Worm (Caenorhabditis elegans) whole organism, young adult: ENCODE measurements around the gene R11D1.13.

Experiments used
- T07F8.4 ChIP-seq: sonication (generic microtip); optimal IDR thresholded peaks from 2 replicates; lab custom pipeline; 2016; ENCODE audit warnings: mild to moderate bottlenecking, missing genetic modification characterization, moderate library complexity, missing compliant biosample characterization
- T26A5.8 ChIP-seq: sonication (generic microtip); optimal IDR thresholded peaks from 2 replicates; lab custom pipeline; 2016; ENCODE audit warnings: missing genetic modification characterization, missing compliant biosample characterization
- attf-3 ChIP-seq: fragments of 200-800 bp; sonication (Bioruptor generic); conservative IDR thresholded peaks from 2 replicates; pipeline ENCODE4 v1.3.6; 2022; ENCODE audit warnings: missing genetic modification reagents, missing genetic modification characterization, missing compliant biosample characterization
- die-1 ChIP-seq: sonication (generic microtip); optimal IDR thresholded peaks from 2 replicates; lab custom pipeline; 2016; ENCODE audit warnings: missing genotype, mild to moderate bottlenecking, missing genetic modification characterization, missing compliant biosample characterization
- egl-18 ChIP-seq: fragments of 200-800 bp; sonication (Bioruptor generic); IDR thresholded peaks from 2 replicates; pipeline ENCODE4 v1.3.6; 2022; ENCODE audit warnings: missing genetic modification reagents, missing genetic modification characterization, missing compliant biosample characterization
- lag-1 ChIP-seq: fragments of 200-800 bp; sonication (Bioruptor generic); IDR thresholded peaks from 2 replicates; pipeline ENCODE4 v1.3.6; 2022; ENCODE audit warnings: missing genetic modification reagents, missing genetic modification characterization, missing compliant biosample characterization
- lin-35 ChIP-seq, 3 experiments: fragments of 150-350 bp in 2 of 3; sonication (generic microtip) in 1 of 3; optimal IDR thresholded peaks; 2 replicates each; lab custom pipeline; 2014 to 2018; ENCODE audit warnings: missing biosample characterization in 3 of 3, missing genetic modification characterization in 3 of 3, missing genetic modification reagents in 3 of 3
- mcd-1 ChIP-seq: fragments of 200-800 bp; sonication (Bioruptor generic); IDR thresholded peaks from 2 replicates; pipeline ENCODE4 v1.3.6; 2022; ENCODE audit warnings: missing genetic modification reagents, missing genetic modification characterization, missing compliant biosample characterization
- mel-28 ChIP-seq: sonication (generic microtip); optimal IDR thresholded peaks from 2 replicates; lab custom pipeline; 2016; ENCODE audit warnings: borderline replicate concordance, mild to moderate bottlenecking, missing genetic modification characterization, missing compliant biosample characterization
- nfya-2 ChIP-seq: fragments of 200-800 bp; sonication (Bioruptor generic); IDR thresholded peaks from 2 replicates; pipeline ENCODE4 v1.3.6; 2022; ENCODE audit warnings: missing genetic modification reagents, missing genetic modification characterization, missing compliant biosample characterization
- snpc-4 ChIP-seq, 5 experiments: fragments of 150-350 bp in 1 of 5; sonication (generic microtip) in 4 of 5; optimal IDR thresholded peaks; 2 replicates each; lab custom pipeline; 2014 to 2018; ENCODE audit warnings: missing genetic modification characterization in 5 of 5, missing biosample characterization in 3 of 5, antibody characterized with exemption in 2 of 5, mild to moderate bottlenecking in 2 of 5, missing compliant biosample characterization in 2 of 5, missing genotype in 2 of 5, moderate library complexity in 2 of 5, missing genetic modification reagents in 1 of 5

R11D1.13 gene

DNA sequence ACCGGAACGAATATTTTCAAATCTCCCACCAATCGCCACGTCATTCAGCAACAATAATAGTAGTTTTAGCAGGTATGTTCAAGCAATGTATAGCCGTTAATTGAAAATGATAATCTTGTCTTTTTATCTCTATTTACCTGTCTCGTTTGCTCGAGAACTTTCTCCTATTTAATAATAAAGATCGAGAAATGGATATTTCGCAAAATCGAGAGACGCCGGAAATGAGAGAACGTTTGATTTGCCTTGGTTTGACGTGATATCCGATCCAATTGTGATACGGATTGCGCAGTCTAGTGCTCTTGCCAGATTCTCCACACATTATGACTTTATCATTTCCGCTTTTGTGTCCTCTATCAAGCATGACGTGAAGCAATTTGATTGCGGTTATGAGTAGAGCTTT, 46.9 kb downstream of the R11D1.13 start:
- TF ChIP-seq nfya-2 (no peak), T07F8.4 (tag; lab: Kevin White, UChicago) (no peak), mel-28 (tag; lab: Kevin White, UChicago) (no peak), die-1 (tag; lab: Kevin White, UChicago) (no peak), snpc-4 (GFP tag; optimal IDR thresholded peaks at IDR 0.05; lab: Kevin White, UChicago) (no peak), snpc-4 (tag; optimal IDR thresholded peaks at IDR 0.05; lab: Kevin White, UChicago) (no peak), mcd-1 (GFP tag; lab: Robert Waterston, UW) (no peak), attf-3 (GFP tag; lab: Robert Waterston, UW) (no peak), lin-35 (GFP tag; optimal IDR thresholded peaks at IDR 0.05; lab: Kevin White, UChicago) (no peak), lag-1 (GFP tag; lab: Robert Waterston, UW) (no peak), T26A5.8 (no peak), egl-18 (GFP tag; lab: Robert Waterston, UW) (no peak)
